Fruit fly (Drosophila melanogaster) whole organism, wandering third instar larva: ENCODE results near the gene CstF50.

ENCODE experiments used
- Hr83 ChIP-seq: fragments of 200-300 bp; sonication (Bioruptor generic); optimal IDR thresholded peaks from 2 replicates; lab custom pipeline; 2016; ENCODE audit warnings: missing biosample characterization, mild to moderate bottlenecking, missing genetic modification characterization, moderate library complexity; ENCODE audit not compliant: poor library complexity, severe bottlenecking
- Myc ChIP-seq: fragments of >200 bp; optimal IDR thresholded peaks from 2 replicates; lab custom pipeline; 2017
- N ChIP-seq: fragments of >200 bp; optimal IDR thresholded peaks from 2 replicates; lab custom pipeline; 2018; ENCODE audit warnings: missing biosample characterization, missing external identifiers, missing genetic modification characterization
- brk ChIP-seq: fragments of 200-800 bp; sonication (Bioruptor generic); optimal IDR thresholded peaks from 2 replicates; lab custom pipeline; 2016; ENCODE audit warnings: missing biosample characterization, mild to moderate bottlenecking, missing genetic modification characterization
- dl ChIP-seq, 2 experiments: fragments of 175-275, 200-275 bp in 1 of 2; fragments of 200-275 bp in 1 of 2; sonication (Bioruptor generic); optimal IDR thresholded peaks; lab custom pipeline; 2018; ENCODE audit warnings: mild to moderate bottlenecking in 2 of 2, missing biosample characterization in 2 of 2, missing genetic modification characterization in 2 of 2, moderate library complexity in 2 of 2; ENCODE audit not compliant: partially characterized antibody in 2 of 2, insufficient read depth in 1 of 2
- pan ChIP-seq: fragments of >200 bp; optimal IDR thresholded peaks from 2 replicates; lab custom pipeline; 2017
- psq ChIP-seq: fragments of 200-800 bp; sonication (Bioruptor generic); optimal IDR thresholded peaks from 3 replicates; lab custom pipeline; 2017; ENCODE audit warnings: missing biosample characterization, mild to moderate bottlenecking, missing genetic modification characterization, moderate library complexity
- tai ChIP-seq: sonication (Bioruptor generic); optimal IDR thresholded peaks from 2 replicates; lab custom pipeline; 2016; ENCODE audit warnings: missing biosample characterization, missing genetic modification characterization

DNA sequence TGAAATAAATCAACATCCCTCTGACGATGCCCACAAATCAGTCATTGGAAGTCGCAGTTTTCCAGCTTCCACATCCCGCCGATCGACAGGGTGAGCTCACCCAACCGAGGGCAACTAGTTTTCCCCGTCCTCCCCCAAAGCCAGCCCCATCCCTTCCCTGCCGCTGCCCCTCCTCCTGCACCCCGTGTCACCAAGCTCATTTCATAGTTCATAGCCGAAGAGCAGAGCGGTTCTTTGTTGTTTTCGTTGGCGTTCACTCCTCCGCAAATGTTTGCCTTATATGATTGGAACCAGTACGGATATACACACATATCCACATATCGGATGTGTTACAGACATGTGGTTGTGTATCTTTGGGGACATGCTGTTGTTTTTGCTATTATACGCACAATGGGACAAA, 16.7 kb downstream of the CstF50 start:
- TF ChIP-seq brk (GFP tag; lab: Kevin White, UChicago) (no peak), Myc (no peak), Hr83 (no peak), dl (GFP tag; optimal IDR thresholded peaks at IDR 0.05; lab: Kevin White, UChicago; ENCODE audit: insufficient read depth in 1 of 2, partially characterized antibody in 2 of 2) (no peak), N (GFP tag; lab: Kevin White, UChicago) (no peak), tai (no peak), psq (no peak), pan (lab: Kevin White, UChicago) (no peak)
